Worm (Caenorhabditis elegans) whole organism, mixed stage, embryonic: ENCODE results near the gene ugt-67.

ENCODE experiments used
- M03D4.4 ChIP-seq: sonication (generic microtip); optimal IDR thresholded peaks from 2 replicates; lab custom pipeline; 2017; ENCODE audit warnings: mild to moderate bottlenecking, missing genetic modification characterization, missing compliant biosample characterization
- ceh-83 ChIP-seq: fragments of 200-800 bp; sonication (Bioruptor generic); optimal IDR thresholded peaks from 2 replicates; lab custom pipeline; 2018; ENCODE audit warnings: mild to moderate bottlenecking, missing genetic modification characterization, missing compliant biosample characterization
- ces-1 ChIP-seq: fragments of 150-350 bp; optimal IDR thresholded peaks from 2 replicates; lab custom pipeline; 2014; ENCODE audit warnings: missing biosample characterization, missing genetic modification reagents, missing genetic modification characterization
- elt-3 ChIP-seq: fragments of 150-350 bp; optimal IDR thresholded peaks from 2 replicates; lab custom pipeline; 2014; ENCODE audit warnings: missing biosample characterization, missing genetic modification characterization
- lin-13 ChIP-seq: fragments of 150-350 bp; optimal IDR thresholded peaks from 2 replicates; lab custom pipeline; 2014; ENCODE audit warnings: missing biosample characterization, missing genetic modification characterization
- mab-5 ChIP-seq: fragments of 150-350 bp; optimal IDR thresholded peaks from 2 replicates; lab custom pipeline; 2014; ENCODE audit warnings: missing biosample characterization, missing genetic modification characterization
- nhr-12 ChIP-seq: fragments of 150-350 bp; optimal IDR thresholded peaks from 2 replicates; lab custom pipeline; 2014; ENCODE audit warnings: missing biosample characterization, missing genetic modification characterization
- nhr-28 ChIP-seq: fragments of 150-350 bp; optimal IDR thresholded peaks from 2 replicates; lab custom pipeline; 2014; ENCODE audit warnings: missing biosample characterization, missing genetic modification characterization
- nhr-76 ChIP-seq: sonication (generic microtip); optimal IDR thresholded peaks from 2 replicates; lab custom pipeline; 2017; ENCODE audit warnings: missing biosample characterization, missing genetic modification characterization
- pha-4 ChIP-seq: fragments of 150-350 bp; optimal IDR thresholded peaks from 2 replicates; lab custom pipeline; 2018; ENCODE audit warnings: missing biosample characterization, missing genetic modification reagents, missing genetic modification characterization
- unc-39 ChIP-seq: fragments of 150-350 bp; optimal IDR thresholded peaks from 2 replicates; lab custom pipeline; 2014; ENCODE audit warnings: missing biosample characterization, missing genetic modification characterization
- unc-62 ChIP-seq: fragments of 150-350 bp; optimal IDR thresholded peaks from 2 replicates; lab custom pipeline; 2014; ENCODE audit warnings: missing biosample characterization, missing genetic modification reagents, missing genetic modification characterization
- ztf-11 ChIP-seq: fragments of 150-350 bp; optimal IDR thresholded peaks from 2 replicates; lab custom pipeline; 2014; ENCODE audit warnings: missing biosample characterization, missing genetic modification characterization

DNA sequence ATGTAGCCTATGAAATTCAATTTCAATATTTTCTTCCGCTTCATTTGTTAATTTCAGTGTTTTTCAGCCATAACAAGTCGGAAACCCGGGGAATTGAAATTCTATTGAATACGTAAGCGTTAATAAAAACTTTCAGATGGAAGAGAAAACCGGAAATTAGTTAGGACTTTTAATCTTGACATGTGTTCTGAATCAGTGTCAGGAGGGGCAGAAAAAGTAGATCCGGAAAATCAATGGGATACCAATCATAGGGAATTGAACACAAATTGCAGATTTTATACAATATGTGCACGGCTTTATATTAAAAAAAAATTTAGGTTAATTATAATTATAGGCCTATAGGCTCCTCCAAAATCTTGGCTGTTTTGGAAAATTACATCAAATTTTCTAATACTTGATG is 36.8 kb upstream of the ugt-67 start:
- no peak for TF ChIP-seq M03D4.4 (tag; lab: Kevin White, UChicago)
- TF ChIP-seq ztf-11 (tag; lab: Kevin White, UChicago) = no peak
- TF ChIP-seq unc-39 (tag; lab: Kevin White, UChicago) = no peak
- no peak for TF ChIP-seq nhr-76 (tag; lab: Kevin White, UChicago)
- no peak for TF ChIP-seq pha-4
- no peak for TF ChIP-seq lin-13 (tag; lab: Kevin White, UChicago)
- TF ChIP-seq ceh-83 = no peak
- no peak for TF ChIP-seq nhr-28 (tag; lab: Kevin White, UChicago)
- TF ChIP-seq ces-1 (GFP tag; lab: Kevin White, UChicago) = no peak
- TF ChIP-seq mab-5 (tag; lab: Kevin White, UChicago) = no peak
- no peak for TF ChIP-seq elt-3 (tag; lab: Kevin White, UChicago)
- TF ChIP-seq nhr-12 (tag; lab: Kevin White, UChicago) = no peak
- TF ChIP-seq unc-62 = no peak
